Fruit fly (Drosophila melanogaster) whole organism, prepupa: ENCODE results near the gene Pgant6.

Experiments used
- Blimp-1 ChIP-seq: fragments of 200-800 bp; sonication (Bioruptor generic); optimal IDR thresholded peaks from 3 replicates; lab custom pipeline; 2017; ENCODE audit warnings: missing biosample characterization, missing genetic modification characterization, mild to moderate bottlenecking, moderate library complexity, missing genetic modification reagents
- CG10631 ChIP-seq: fragments of 200-800 bp; sonication (Bioruptor generic); optimal IDR thresholded peaks from 2 replicates; lab custom pipeline; 2016; ENCODE audit warnings: missing biosample characterization, missing genetic modification characterization
- CG10669 ChIP-seq: fragments of 200-800 bp; sonication (Bioruptor generic); optimal IDR thresholded peaks from 3 replicates; lab custom pipeline; 2018; ENCODE audit warnings: missing biosample characterization, mild to moderate bottlenecking, missing genetic modification characterization, moderate library complexity
- CG11294 ChIP-seq: fragments of 200-800 bp; sonication (Bioruptor generic); IDR thresholded peaks from 2 replicates; pipeline ENCODE4 v1.3.6; 2022; ENCODE audit warnings: missing biosample characterization, missing genetic modification characterization
- CG11762 ChIP-seq: fragments of 200-800 bp; sonication (Bioruptor generic); optimal IDR thresholded peaks from 3 replicates; lab custom pipeline; 2016; ENCODE audit warnings: missing biosample characterization, missing genetic modification characterization; ENCODE audit not compliant: insufficient read depth
- CG11902 ChIP-seq: fragments of 200-800 bp; sonication (Bioruptor generic); optimal IDR thresholded peaks from 3 replicates; lab custom pipeline; 2016; ENCODE audit warnings: missing biosample characterization, missing genetic modification characterization
- CG15336 ChIP-seq: fragments of 200-800 bp; sonication (Bioruptor generic); IDR thresholded peaks from 2 replicates; pipeline ENCODE4 v1.3.6; 2022; ENCODE audit warnings: missing biosample characterization, missing genetic modification characterization
- CG1621 ChIP-seq: fragments of 200-800 bp; sonication (Bioruptor generic); optimal IDR thresholded peaks from 3 replicates; lab custom pipeline; 2018; ENCODE audit warnings: missing biosample characterization, mild to moderate bottlenecking, missing genetic modification characterization
- CG16779 ChIP-seq: fragments of 200-800 bp; sonication (Bioruptor generic); optimal IDR thresholded peaks from 3 replicates; lab custom pipeline; 2017; ENCODE audit warnings: missing biosample characterization, mild to moderate bottlenecking, missing genetic modification characterization
- CG32006 ChIP-seq: fragments of 200-800 bp; sonication (Bioruptor generic); optimal IDR thresholded peaks from 3 replicates; lab custom pipeline; 2017; ENCODE audit warnings: missing biosample characterization, mild to moderate bottlenecking, missing genetic modification characterization
- CG34406 ChIP-seq: fragments of 200-800 bp; sonication (Bioruptor generic); optimal IDR thresholded peaks from 3 replicates; lab custom pipeline; 2016; ENCODE audit warnings: missing biosample characterization, missing genetic modification characterization
- CG3919 ChIP-seq: fragments of 200-800 bp; sonication (Bioruptor generic); optimal IDR thresholded peaks from 3 replicates; lab custom pipeline; 2016; ENCODE audit warnings: missing biosample characterization, missing genetic modification characterization
- CG6163 ChIP-seq: fragments of 200-800 bp; sonication (Bioruptor generic); IDR thresholded peaks from 3 replicates; pipeline ENCODE4 v1.3.6; 2022; ENCODE audit warnings: missing biosample characterization, missing genetic modification characterization
- CG6276 ChIP-seq: fragments of 200-800 bp; sonication (Bioruptor generic); optimal IDR thresholded peaks from 2 replicates; lab custom pipeline; 2017; ENCODE audit warnings: missing biosample characterization, mild to moderate bottlenecking, missing genetic modification characterization
- CG6792 ChIP-seq: fragments of 200-800 bp; sonication (Bioruptor generic); optimal IDR thresholded peaks from 3 replicates; lab custom pipeline; 2016; ENCODE audit warnings: missing biosample characterization, missing genetic modification characterization
- CG6808 ChIP-seq: fragments of 200-800 bp; sonication (Bioruptor generic); optimal IDR thresholded peaks from 3 replicates; lab custom pipeline; 2017; ENCODE audit warnings: missing biosample characterization, missing genetic modification characterization, mild to moderate bottlenecking, moderate library complexity, missing genetic modification reagents
- CG7368 ChIP-seq: fragments of 200-800 bp; sonication (Bioruptor generic); optimal IDR thresholded peaks from 3 replicates; lab custom pipeline; 2016; ENCODE audit warnings: missing biosample characterization, missing genetic modification characterization
- CG8319 ChIP-seq: fragments of 200-800 bp; sonication (Bioruptor generic); optimal IDR thresholded peaks from 3 replicates; lab custom pipeline; 2016; ENCODE audit warnings: missing biosample characterization, missing genetic modification characterization
- CG8632 ChIP-seq: fragments of 200-800 bp; sonication (Bioruptor generic); optimal IDR thresholded peaks from 3 replicates; lab custom pipeline; 2016; ENCODE audit warnings: missing biosample characterization, missing genetic modification characterization
- CG9139 ChIP-seq: fragments of 200-800 bp; sonication (Bioruptor generic); optimal IDR thresholded peaks from 3 replicates; lab custom pipeline; 2017; ENCODE audit warnings: missing biosample characterization, mild to moderate bottlenecking, missing genetic modification characterization
- Eip75B ChIP-seq: fragments of 200-800 bp; sonication (Bioruptor generic); optimal IDR thresholded peaks from 3 replicates; lab custom pipeline; 2016; ENCODE audit warnings: missing biosample characterization, missing genetic modification characterization
- Eip78C ChIP-seq: fragments of 200-800 bp; sonication (Bioruptor generic); peaks from one replicate; lab custom pipeline; 2016; ENCODE audit warnings: missing biosample characterization, missing genetic modification characterization
- Eip93F ChIP-seq: fragments of 200-800 bp; sonication (Bioruptor generic); optimal IDR thresholded peaks from 2 replicates; lab custom pipeline; 2016; ENCODE audit warnings: missing biosample characterization, mild to moderate bottlenecking, missing genetic modification characterization
- Ets21C ChIP-seq: fragments of 200-800 bp; sonication (Bioruptor generic); optimal IDR thresholded peaks from 3 replicates; lab custom pipeline; 2016; ENCODE audit warnings: missing biosample characterization, missing genetic modification characterization
- Gug ChIP-seq: fragments of 200-800 bp; sonication (Bioruptor generic); IDR thresholded peaks from 2 replicates; pipeline ENCODE4 v1.3.6; 2022; ENCODE audit warnings: missing biosample characterization, missing genetic modification characterization
- Hr38 ChIP-seq: sonication (Bioruptor generic); optimal IDR thresholded peaks from 2 replicates; lab custom pipeline; 2016; ENCODE audit warnings: missing biosample characterization, missing genetic modification characterization
- Hr39 ChIP-seq: fragments of 200-800 bp; sonication (Bioruptor generic); optimal IDR thresholded peaks from 2 replicates; lab custom pipeline; 2016; ENCODE audit warnings: missing biosample characterization, missing genetic modification characterization
- Hr4 ChIP-seq: fragments of 200-800 bp; sonication (Bioruptor generic); optimal IDR thresholded peaks from 3 replicates; lab custom pipeline; 2016; ENCODE audit warnings: missing biosample characterization, missing genetic modification characterization
- Lpt ChIP-seq: fragments of 200-800 bp; sonication (Bioruptor generic); optimal IDR thresholded peaks from 3 replicates; lab custom pipeline; 2016; ENCODE audit warnings: missing biosample characterization, missing genetic modification characterization
- Met ChIP-seq: fragments of 200-800 bp; sonication (Bioruptor generic); optimal IDR thresholded peaks from 3 replicates; lab custom pipeline; 2016; ENCODE audit warnings: missing biosample characterization, missing genetic modification characterization
- OdsH ChIP-seq: fragments of 200-800 bp; sonication (Bioruptor generic); optimal IDR thresholded peaks from 3 replicates; lab custom pipeline; 2016; ENCODE audit warnings: missing biosample characterization, missing genetic modification characterization
- Sox102F ChIP-seq: fragments of 200-800 bp; sonication (Bioruptor generic); optimal IDR thresholded peaks from 2 replicates; lab custom pipeline; 2016; ENCODE audit warnings: missing biosample characterization, mild to moderate bottlenecking, missing genetic modification characterization
- Sox14 ChIP-seq: fragments of 200-800 bp; sonication (Bioruptor generic); optimal IDR thresholded peaks from 3 replicates; lab custom pipeline; 2016; ENCODE audit warnings: missing biosample characterization, missing genetic modification characterization
- Sox15 ChIP-seq: fragments of 200-800 bp; sonication (Bioruptor generic); optimal IDR thresholded peaks from 3 replicates; lab custom pipeline; 2016; ENCODE audit warnings: missing biosample characterization, missing genetic modification characterization
- cyc ChIP-seq: fragments of 200-800 bp; sonication (Bioruptor generic); optimal IDR thresholded peaks from 3 replicates; lab custom pipeline; 2016; ENCODE audit warnings: missing biosample characterization, missing genetic modification characterization
- dac ChIP-seq: fragments of 200-800 bp; sonication (Bioruptor generic); optimal IDR thresholded peaks from 2 replicates; lab custom pipeline; 2017; ENCODE audit warnings: missing biosample characterization, mild to moderate bottlenecking, missing genetic modification characterization
- eg ChIP-seq: fragments of 200-800 bp; sonication (Bioruptor generic); IDR thresholded peaks from 3 replicates; pipeline ENCODE4 v1.3.6; 2022; ENCODE audit warnings: missing biosample characterization, missing genetic modification characterization
- esn ChIP-seq: fragments of 200-800 bp; sonication (Bioruptor generic); optimal IDR thresholded peaks from 2 replicates; lab custom pipeline; 2016; ENCODE audit warnings: missing biosample characterization, mild to moderate bottlenecking, missing genetic modification characterization, moderate library complexity
- fd85E ChIP-seq: fragments of 200-800 bp; sonication (Bioruptor generic); optimal IDR thresholded peaks from 3 replicates; lab custom pipeline; 2016; ENCODE audit warnings: missing biosample characterization, missing genetic modification characterization
- lz ChIP-seq: fragments of 200-800 bp; sonication (Bioruptor generic); optimal IDR thresholded peaks from 3 replicates; lab custom pipeline; 2016; ENCODE audit warnings: missing biosample characterization, missing genetic modification characterization
- net ChIP-seq: fragments of 200-800 bp; sonication (Bioruptor generic); optimal IDR thresholded peaks from 3 replicates; lab custom pipeline; 2016; ENCODE audit warnings: missing biosample characterization, missing genetic modification characterization
- pdm3 ChIP-seq: fragments of 200-800 bp; sonication (Bioruptor generic); optimal IDR thresholded peaks from 3 replicates; lab custom pipeline; 2016; ENCODE audit warnings: missing biosample characterization, missing genetic modification characterization
- salr ChIP-seq, 2 experiments: fragments of 200-800 bp; sonication (Bioruptor generic); optimal IDR thresholded peaks; 3 replicates each; lab custom pipeline; 2016 to 2018; ENCODE audit warnings: missing biosample characterization in 2 of 2, missing genetic modification characterization in 2 of 2, mild to moderate bottlenecking in 1 of 2
- spab ChIP-seq: fragments of 200-800 bp; sonication (Bioruptor generic); optimal IDR thresholded peaks from 2 replicates; lab custom pipeline; 2017; ENCODE audit warnings: missing biosample characterization, mild to moderate bottlenecking, missing genetic modification characterization, missing genetic modification reagents
- ss ChIP-seq, 2 experiments: fragments of 200-800 bp; sonication (Bioruptor generic); optimal IDR thresholded peaks; 2 replicates in 1 of 2; 3 replicates in 1 of 2; lab custom pipeline; 2017 to 2018; ENCODE audit warnings: mild to moderate bottlenecking in 2 of 2, missing biosample characterization in 2 of 2, missing genetic modification characterization in 2 of 2, moderate library complexity in 1 of 2
- svp ChIP-seq: fragments of 200-800 bp; sonication (Bioruptor generic); peaks from one replicate; lab custom pipeline; 2016; ENCODE audit warnings: missing biosample characterization, missing genetic modification characterization
- vri ChIP-seq: fragments of 200-800 bp; sonication (Bioruptor generic); optimal IDR thresholded peaks from 3 replicates; lab custom pipeline; 2016; ENCODE audit warnings: missing biosample characterization, mild to moderate bottlenecking, missing genetic modification characterization

Pgant6 gene

DNA sequence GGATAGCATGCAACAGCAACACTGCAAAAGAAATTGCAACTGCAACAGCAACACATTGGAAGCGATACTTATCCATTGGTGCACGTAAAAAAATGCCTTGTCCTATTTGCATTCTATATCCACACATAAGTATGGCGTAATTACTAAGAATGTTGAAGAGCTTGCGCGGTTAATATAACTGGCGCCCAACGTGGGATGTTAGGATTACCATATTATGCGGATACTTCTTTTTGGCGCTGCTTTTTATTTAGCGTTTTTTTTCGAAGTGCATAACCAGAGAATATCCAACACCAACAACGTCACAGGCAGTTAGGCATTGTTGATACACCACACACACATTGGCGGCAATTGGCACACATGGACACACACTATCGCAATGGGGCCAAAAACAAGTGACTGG is 20.0 kb downstream of the Pgant6 start (continued):
- TF ChIP-seq cyc (GFP tag; lab: Kevin White, UChicago) = peak; percentile 62
- TF ChIP-seq Sox102F = peak; percentile 70
- TF ChIP-seq CG8319 = no peak
- peak; percentile 4 for TF ChIP-seq CG16779 (tag; lab: Kevin White, UChicago)
- TF ChIP-seq Hr38 = no peak
- peak; percentile 1 for TF ChIP-seq Sox15 (GFP tag; lab: Kevin White, UChicago)
- TF ChIP-seq ss (GFP tag; optimal IDR thresholded peaks at IDR 0.05; lab: Kevin White, UChicago) = peak in 1 of 2 experiments; percentile 9
- peak; percentile 80 for TF ChIP-seq Lpt (GFP tag; lab: Kevin White, UChicago)
- no peak for TF ChIP-seq CG8632
- TF ChIP-seq CG6792 = peak; percentile 2
- TF ChIP-seq Hr4 = peak; percentile 92
- TF ChIP-seq CG32006 (GFP tag; lab: Kevin White, UChicago) = peak; percentile 94
- peak; percentile 70 for TF ChIP-seq OdsH (GFP tag; lab: Kevin White, UChicago)
- peak; percentile 3 for TF ChIP-seq CG6808 (GFP tag; lab: Kevin White, UChicago)
- TF ChIP-seq CG11762 = peak; percentile 47
- TF ChIP-seq svp = peak; percentile 82
- peak; percentile 75 for TF ChIP-seq pdm3 (GFP tag; lab: Kevin White, UChicago)
- TF ChIP-seq CG6163 (GFP tag; lab: Robert Waterston, UW) = peak; percentile 79
- TF ChIP-seq salr (GFP tag; optimal IDR thresholded peaks at IDR 0.05; lab: Kevin White, UChicago) = peak in 1 of 2 experiments; percentile 72
- peak; percentile 81 for TF ChIP-seq CG6276 (GFP tag; lab: Kevin White, UChicago)
- peak; percentile 78 for TF ChIP-seq dac (GFP tag; lab: Kevin White, UChicago)
- peak; percentile 72 for TF ChIP-seq Met (GFP tag; lab: Kevin White, UChicago)
- peak; percentile 35 for TF ChIP-seq CG11902 (GFP tag; lab: Kevin White, UChicago)
- TF ChIP-seq CG1621 (tag; lab: Kevin White, UChicago) = no peak
- peak; percentile 68 for TF ChIP-seq Sox14
- peak; percentile 61 for TF ChIP-seq CG10631
- TF ChIP-seq lz (GFP tag; lab: Kevin White, UChicago) = peak; percentile 54
- no peak for TF ChIP-seq CG9139
- TF ChIP-seq esn = peak; percentile 72
- peak; percentile 77 for TF ChIP-seq CG3919 (GFP tag; lab: Kevin White, UChicago)
- no peak for TF ChIP-seq Blimp-1 (GFP tag; lab: Kevin White, UChicago)
- peak; percentile 67 for TF ChIP-seq net (GFP tag; lab: Kevin White, UChicago)

DNA sequence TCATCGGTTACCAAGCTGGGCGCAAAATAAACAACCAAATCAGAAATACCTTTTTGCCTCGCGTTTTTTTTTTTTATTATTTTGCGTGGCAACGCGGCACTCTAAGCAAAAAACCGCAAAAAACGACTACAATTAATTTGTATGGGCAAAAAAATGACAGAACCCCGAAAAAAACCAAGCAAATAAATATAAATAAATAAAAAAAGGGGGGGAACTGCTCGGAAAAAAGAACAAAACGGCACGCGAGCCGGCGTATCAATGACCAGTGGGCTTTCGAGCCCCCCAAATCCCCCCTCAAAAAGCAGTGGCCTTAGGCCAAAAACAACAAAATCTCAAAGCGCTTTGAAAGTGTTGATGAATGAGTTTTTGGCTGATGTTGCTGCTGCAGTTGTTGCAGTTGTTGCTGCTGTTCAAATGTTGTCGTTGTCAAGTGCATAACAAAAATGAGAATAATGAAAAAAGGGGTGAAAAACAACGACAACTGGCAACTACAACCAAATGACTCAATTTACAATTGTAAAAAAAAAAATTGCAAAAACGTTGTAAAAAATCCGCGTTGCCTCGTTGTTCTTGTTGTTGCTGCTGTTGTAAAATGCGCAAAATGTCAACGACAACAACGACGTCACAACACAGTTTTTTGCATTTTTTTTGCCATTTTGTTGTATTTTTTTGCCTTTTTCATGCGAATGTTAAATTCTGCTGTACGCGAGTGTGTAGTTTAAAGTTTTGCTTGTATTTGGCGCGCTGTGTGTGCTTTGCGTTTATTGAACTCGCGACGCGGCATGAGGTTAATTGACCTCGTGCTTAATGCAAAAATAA is 23.3 kb downstream of the Pgant6 start:
- TF ChIP-seq eg (GFP tag; lab: Robert Waterston, UW) (peak; percentile 80), CG32006 (GFP tag; lab: Kevin White, UChicago) (peak; percentile 1), CG6808 (GFP tag; lab: Kevin White, UChicago) (peak; percentile 74), Hr39 (GFP tag; lab: Kevin White, UChicago) (no peak), Lpt (GFP tag; lab: Kevin White, UChicago) (no peak), vri (peak; percentile 71), CG8319 (no peak), Ets21C (no peak), Eip93F (GFP tag; lab: Kevin White, UChicago) (no peak), Sox15 (GFP tag; lab: Kevin White, UChicago) (no peak), svp (no peak), dac (GFP tag; lab: Kevin White, UChicago) (no peak), CG34406 (GFP tag; lab: Kevin White, UChicago) (no peak), CG1621 (tag; lab: Kevin White, UChicago) (peak; percentile 23), CG7368 (GFP tag; lab: Kevin White, UChicago) (no peak), CG11294 (no peak), salr (GFP tag; optimal IDR thresholded peaks at IDR 0.05; lab: Kevin White, UChicago) (peak in 1 of 2 experiments; percentile 7), spab (GFP tag; lab: Kevin White, UChicago) (peak; percentile 25), OdsH (GFP tag; lab: Kevin White, UChicago) (no peak), CG15336 (no peak; the same call in none of the 2 replicates), Gug (GFP tag; lab: Robert Waterston, UW) (no peak), fd85E (GFP tag; lab: Kevin White, UChicago) (no peak), Hr38 (no peak), CG10631 (no peak), Eip78C (GFP tag; lab: Kevin White, UChicago) (peak; percentile 20), CG3919 (GFP tag; lab: Kevin White, UChicago) (no peak), CG10669 (GFP tag; lab: Kevin White, UChicago) (peak; percentile 55), CG11762 (no peak), Eip75B (no peak), esn (no peak), lz (GFP tag; lab: Kevin White, UChicago) (no peak), Sox102F (no peak)
